Worm (Caenorhabditis elegans): ENCODE measurements around the gene T25F10.1.

ce11 chrV:6813862-6814261 lies 45.6 kb downstream of the T25F10.1 start:
- TF ChIP-seq lin-35 (GFP tag; optimal IDR thresholded peaks at IDR 0.05) = no peak
- TF ChIP-seq dpl-1 (GFP tag; optimal IDR thresholded peaks at IDR 0.05) = no peak
- no peak for TF ChIP-seq lag-1 (GFP tag; IDR thresholded peaks at IDR 0.05)
- no peak for TF ChIP-seq mcd-1 (GFP tag; IDR thresholded peaks at IDR 0.05)
- TF ChIP-seq tbx-9 (tag; optimal IDR thresholded peaks at IDR 0.05; ENCODE audit: borderline replicate concordance) = no peak
- no peak for TF ChIP-seq Y67H2A.10 (GFP tag; conservative IDR thresholded peaks at IDR 0.05)
- no peak for TF ChIP-seq nfyb-1 (GFP tag; IDR thresholded peaks at IDR 0.05)
- no peak for TF ChIP-seq F55B11.4 (tag; optimal IDR thresholded peaks at IDR 0.05; ENCODE audit: borderline replicate concordance, insufficient read depth)
- TF ChIP-seq ama-1 (optimal IDR thresholded peaks at IDR 0.05) = no peak
- TF ChIP-seq ama-1 (GFP tag; optimal IDR thresholded peaks at IDR 0.05) = no peak
- TF ChIP-seq hlh-12 (tag; optimal IDR thresholded peaks at IDR 0.05) = no peak

Data from whole organism, young adult.